Worm (Caenorhabditis elegans) whole organism, L4 larva: Measurements from ENCODE around the gene timp-1.

ENCODE experiments used
- D1046.2 ChIP-seq: fragments of 200-800 bp; sonication (Bioruptor generic); IDR thresholded peaks from 2 replicates; pipeline ENCODE4 v1.3.6; 2022; ENCODE audit warnings: missing genetic modification characterization, missing compliant biosample characterization
- F26F4.8 ChIP-seq: fragments of 200-800 bp; sonication (Bioruptor generic); conservative IDR thresholded peaks from 2 replicates; pipeline ENCODE4 v1.3.6; 2022; ENCODE audit warnings: missing genetic modification characterization, missing compliant biosample characterization
- T20F7.1 ChIP-seq: fragments of 200-800 bp; sonication (Bioruptor generic); optimal IDR thresholded peaks from 2 replicates; lab custom pipeline; 2018; ENCODE audit warnings: mild to moderate bottlenecking, missing genetic modification characterization, missing compliant biosample characterization
- Y105C5A.15 ChIP-seq: fragments of 200-800 bp; sonication (Bioruptor generic); IDR thresholded peaks from 2 replicates; pipeline ENCODE4 v1.3.6; 2022; ENCODE audit warnings: missing genetic modification characterization, missing compliant biosample characterization
- Y48G9A.11 ChIP-seq: fragments of 200-800 bp; sonication (Bioruptor generic); IDR thresholded peaks from 2 replicates; pipeline ENCODE4 v1.3.6; 2022; ENCODE audit warnings: missing genetic modification reagents, missing genetic modification characterization, missing compliant biosample characterization
- Y5F2A.4 ChIP-seq: fragments of 200-800 bp; sonication (Bioruptor generic); optimal IDR thresholded peaks from 2 replicates; lab custom pipeline; 2018; ENCODE audit warnings: mild to moderate bottlenecking, missing genetic modification characterization, missing compliant biosample characterization
- Y75B8A.6 ChIP-seq: fragments of 200-800 bp; sonication (Bioruptor generic); IDR thresholded peaks from 2 replicates; pipeline ENCODE4 v1.3.6; 2022; ENCODE audit warnings: missing genetic modification reagents, missing genetic modification characterization, missing compliant biosample characterization
- ceh-20 ChIP-seq: fragments of 200-800 bp; sonication (Bioruptor generic); IDR thresholded peaks from 2 replicates; pipeline ENCODE4 v1.3.6; 2022; ENCODE audit warnings: missing genetic modification reagents, missing genetic modification characterization, missing compliant biosample characterization
- ceh-44 ChIP-seq: fragments of 200-800 bp; sonication (Bioruptor generic); IDR thresholded peaks from 2 replicates; pipeline ENCODE4 v1.3.6; 2022; ENCODE audit warnings: missing genetic modification reagents, missing genetic modification characterization, missing compliant biosample characterization
- ceh-62 ChIP-seq: sonication (generic microtip); optimal IDR thresholded peaks from 2 replicates; lab custom pipeline; 2017; ENCODE audit warnings: missing biosample characterization, missing genetic modification characterization
- cey-2 ChIP-seq: sonication (generic microtip); optimal IDR thresholded peaks from 3 replicates; lab custom pipeline; 2017; ENCODE audit warnings: missing genetic modification characterization, mild to moderate bottlenecking, missing compliant biosample characterization, antibody characterized with exemption, borderline replicate concordance; ENCODE audit not compliant: insufficient read depth
- daf-16 ChIP-seq, 3 experiments: sonication (generic microtip); optimal IDR thresholded peaks; 2 replicates each; lab custom pipeline; 2016 to 2017; ENCODE audit warnings: missing genetic modification characterization in 3 of 3, missing genetic modification reagents in 3 of 3, mild to moderate bottlenecking in 2 of 3, missing compliant biosample characterization in 2 of 3, missing biosample characterization in 1 of 3, moderate library complexity in 1 of 3
- dpl-1 ChIP-seq: fragments of 150-350 bp; optimal IDR thresholded peaks from 2 replicates; lab custom pipeline; 2014; ENCODE audit warnings: missing biosample characterization, missing genetic modification reagents, missing genetic modification characterization
- egl-27 ChIP-seq: sonication (generic microtip); optimal IDR thresholded peaks from 3 replicates; lab custom pipeline; 2017; ENCODE audit warnings: missing biosample characterization, missing genetic modification reagents, missing genetic modification characterization
- hmg-1.1 ChIP-seq: fragments of 200-800 bp; sonication (Bioruptor generic); IDR thresholded peaks from 2 replicates; pipeline ENCODE4 v1.3.6; 2022; ENCODE audit warnings: missing genetic modification reagents, missing genetic modification characterization, missing compliant biosample characterization
- lin-1 ChIP-seq: fragments of 200-800 bp; sonication (Bioruptor generic); IDR thresholded peaks from 2 replicates; pipeline ENCODE4 v1.3.6; 2022; ENCODE audit warnings: missing genetic modification reagents, missing genetic modification characterization, missing compliant biosample characterization
- lsy-2 ChIP-seq, 2 experiments: fragments of 150-350 bp in 1 of 2; sonication (generic microtip) in 1 of 2; optimal IDR thresholded peaks; 2 replicates each; lab custom pipeline; 2014 to 2017; ENCODE audit warnings: missing biosample characterization in 2 of 2, missing genetic modification characterization in 2 of 2
- madf-5 ChIP-seq, 2 experiments: fragments of 200-800 bp; sonication (Bioruptor generic); IDR thresholded peaks; 2 replicates each; pipeline ENCODE4 v1.3.6; 2022; ENCODE audit warnings: missing compliant biosample characterization in 2 of 2, missing genetic modification characterization in 2 of 2
- mdt-29 ChIP-seq: fragments of 200-800 bp; sonication (Bioruptor generic); IDR thresholded peaks from 2 replicates; pipeline ENCODE4 v1.3.6; 2022; ENCODE audit warnings: missing genetic modification reagents, missing genetic modification characterization, missing compliant biosample characterization
- mes-2 ChIP-seq: sonication (generic microtip); optimal IDR thresholded peaks from 2 replicates; lab custom pipeline; 2016; ENCODE audit warnings: missing genotype, mild to moderate bottlenecking, missing genetic modification characterization, missing compliant biosample characterization; ENCODE audit not compliant: poor library complexity, severe bottlenecking
- mxl-3 ChIP-seq: fragments of 200-800 bp; sonication (Bioruptor generic); optimal IDR thresholded peaks from 2 replicates; lab custom pipeline; 2018; ENCODE audit warnings: mild to moderate bottlenecking, missing genetic modification characterization, missing compliant biosample characterization
- nhr-28 ChIP-seq: fragments of 150-350 bp; optimal IDR thresholded peaks from 2 replicates; lab custom pipeline; 2014; ENCODE audit warnings: missing biosample characterization, missing genetic modification characterization
- nhr-48 ChIP-seq: sonication (generic microtip); optimal IDR thresholded peaks from 2 replicates; lab custom pipeline; 2016; ENCODE audit warnings: mild to moderate bottlenecking, missing genetic modification characterization, missing compliant biosample characterization
- pqm-1 ChIP-seq: sonication (generic microtip); optimal IDR thresholded peaks from 2 replicates; lab custom pipeline; 2017; ENCODE audit warnings: missing biosample characterization, missing genetic modification characterization
- skn-1 ChIP-seq: fragments of 150-350 bp; optimal IDR thresholded peaks from 2 replicates; lab custom pipeline; 2014; ENCODE audit warnings: missing biosample characterization, missing genetic modification characterization
- snpc-1.2 ChIP-seq: fragments of 200-800 bp; sonication (Bioruptor generic); IDR thresholded peaks from 2 replicates; pipeline ENCODE4 v1.3.6; 2022; ENCODE audit warnings: missing genetic modification reagents, missing genetic modification characterization, missing compliant biosample characterization
- spr-1 ChIP-seq: sonication (generic microtip); optimal IDR thresholded peaks from 2 replicates; lab custom pipeline; 2016; ENCODE audit warnings: mild to moderate bottlenecking, missing genetic modification characterization, missing compliant biosample characterization
- tra-1 ChIP-seq: fragments of 200-800 bp; sonication (Bioruptor generic); IDR thresholded peaks from 2 replicates; pipeline ENCODE4 v1.3.6; 2022; ENCODE audit warnings: missing genetic modification reagents, missing genetic modification characterization, missing compliant biosample characterization
- unc-62 ChIP-seq, 3 experiments: fragments of 150-350 bp in 1 of 3; sonication (generic microtip); optimal IDR thresholded peaks in 2 of 3; peaks in 1 of 3; 1 replicate in 1 of 3; 2 replicates in 2 of 3; lab custom pipeline; 2014 to 2017; ENCODE audit warnings: missing biosample characterization in 3 of 3, missing genetic modification characterization in 3 of 3, missing genetic modification reagents in 3 of 3, missing genotype in 1 of 3
- vab-7 ChIP-seq: fragments of 200-800 bp; sonication (Bioruptor generic); IDR thresholded peaks from 2 replicates; pipeline ENCODE4 v1.3.6; 2022; ENCODE audit warnings: missing genetic modification reagents, missing genetic modification characterization, missing compliant biosample characterization
- zag-1 ChIP-seq: fragments of 150-350 bp; optimal IDR thresholded peaks from 2 replicates; lab custom pipeline; 2014; ENCODE audit warnings: missing biosample characterization, missing genetic modification characterization
- zfp-2 ChIP-seq: sonication (generic microtip); optimal IDR thresholded peaks from 2 replicates; lab custom pipeline; 2016; ENCODE audit warnings: mild to moderate bottlenecking, missing genetic modification characterization, missing compliant biosample characterization
- ztf-11 ChIP-seq: fragments of 150-350 bp; optimal IDR thresholded peaks from 2 replicates; lab custom pipeline; 2014; ENCODE audit warnings: missing biosample characterization, missing genetic modification characterization

The timp-1 gene

ce11 chrV:8217661-8218265, 10.7 kb downstream of the timp-1 start, which contains the start of gene K07C11.8 (continued):
- TF ChIP-seq ztf-11 (tag; lab: Kevin White, UChicago), result no peak
- no peak for TF ChIP-seq egl-27 (tag; lab: Kevin White, UChicago)
- no peak for TF ChIP-seq daf-16 (GFP tag; optimal IDR thresholded peaks at IDR 0.05; lab: Kevin White, UChicago)
- TF ChIP-seq daf-16 (tag; optimal IDR thresholded peaks at IDR 0.05; lab: Kevin White, UChicago), result peak; percentile 10
- peak; percentile 32; the same call in 1 of the 2 replicates for TF ChIP-seq tra-1 (GFP tag; lab: Robert Waterston, UW)
- TF ChIP-seq lsy-2 (tag; optimal IDR thresholded peaks at IDR 0.05; lab: Kevin White, UChicago), result no peak
- no peak for TF ChIP-seq ceh-20
- peak; percentile 23; the same call in 1 of the 2 replicates for TF ChIP-seq mdt-29 (GFP tag; lab: Robert Waterston, UW)
- no peak for TF ChIP-seq snpc-1.2 (GFP tag; lab: Robert Waterston, UW)
- TF ChIP-seq cey-2 (tag; lab: Kevin White, UChicago), result no peak
- TF ChIP-seq D1046.2 (GFP tag; lab: Robert Waterston, UW), result no peak
- TF ChIP-seq zfp-2 (tag; lab: Kevin White, UChicago), result no peak
- TF ChIP-seq ceh-44 (GFP tag; lab: Robert Waterston, UW), result no peak
- peak; percentile 34 for TF ChIP-seq mxl-3
- no peak for TF ChIP-seq vab-7
- no peak for TF ChIP-seq Y48G9A.11
- TF ChIP-seq F26F4.8 (GFP tag; lab: Robert Waterston, UW), result no peak
- no peak for TF ChIP-seq pqm-1 (tag; lab: Kevin White, UChicago)
- TF ChIP-seq unc-62 (GFP tag; optimal IDR thresholded peaks at IDR 0.05 in 1 of 2; lab: Kevin White, UChicago), result peak in 1 of 2 experiments; percentile 69
- no peak for TF ChIP-seq unc-62 (tag; optimal IDR thresholded peaks at IDR 0.05; lab: Kevin White, UChicago)
- TF ChIP-seq nhr-28 (tag; lab: Kevin White, UChicago), result peak; percentile 50

DNA sequence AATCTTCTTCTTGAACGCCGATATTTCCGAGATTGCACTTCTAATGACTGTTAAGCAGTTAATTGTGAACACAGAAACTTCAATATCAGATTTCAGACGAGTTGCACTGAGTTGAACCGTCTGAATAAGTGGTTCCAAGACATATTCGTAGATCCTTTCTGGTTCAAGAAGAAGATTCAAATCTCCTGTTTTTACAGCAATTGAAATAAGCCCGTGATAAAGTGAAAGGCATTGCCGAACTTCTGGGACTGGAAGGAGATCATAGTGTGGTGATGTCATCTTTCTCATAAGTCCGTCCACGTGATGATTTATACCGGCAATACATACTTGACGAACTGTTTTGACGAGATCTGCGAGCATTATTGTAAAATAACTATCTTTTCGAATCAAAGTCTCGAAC, 12.5 kb downstream of the timp-1 start:
- TF ChIP-seq unc-62 (GFP tag; optimal IDR thresholded peaks at IDR 0.05 in 1 of 2; lab: Kevin White, UChicago) (peak in 1 of 2 experiments; percentile 96), unc-62 (tag; optimal IDR thresholded peaks at IDR 0.05; lab: Kevin White, UChicago) (no peak), F26F4.8 (GFP tag; lab: Robert Waterston, UW) (no peak), cey-2 (tag; lab: Kevin White, UChicago) (no peak), snpc-1.2 (GFP tag; lab: Robert Waterston, UW) (no peak), lin-1 (GFP tag; lab: Robert Waterston, UW) (no peak), Y48G9A.11 (no peak), hmg-1.1 (GFP tag; lab: Robert Waterston, UW) (no peak), spr-1 (tag; lab: Kevin White, UChicago) (no peak)

DNA sequence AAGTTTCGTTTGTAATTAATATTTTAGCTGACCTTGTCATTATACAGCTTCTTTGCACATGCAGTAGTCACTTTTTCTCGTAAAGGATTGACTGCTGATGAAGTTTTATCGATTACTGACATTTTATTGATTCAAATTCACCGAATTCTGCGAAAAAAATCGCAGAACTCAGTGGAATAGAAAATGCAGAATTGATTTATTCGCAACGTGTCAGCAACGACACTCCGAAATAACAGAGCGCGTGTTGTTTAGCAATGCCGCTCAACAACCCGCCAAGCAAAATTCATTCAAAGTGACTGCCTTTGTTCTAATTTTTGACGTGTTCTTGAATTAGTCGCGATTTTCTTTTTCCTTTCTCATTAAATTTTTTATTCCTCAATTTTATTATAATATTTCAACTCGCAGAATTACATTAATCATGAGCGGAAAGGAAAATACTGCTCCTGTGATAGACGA, 14.1 kb downstream of the timp-1 start, which contains the start of the genes cogc-6 and air-1:
Gene cogc-6 (minus strand): TSS at position 234 of the 456 bp plus-strand sequence.
Gene air-1 (plus strand): TSS at position 406 of the 456 bp plus-strand sequence.
- peak in 1 of 2 experiments; percentile 29 for TF ChIP-seq lsy-2 (tag; optimal IDR thresholded peaks at IDR 0.05; lab: Kevin White, UChicago)
- TF ChIP-seq Y5F2A.4, result no peak
- TF ChIP-seq mes-2 (tag; lab: Kevin White, UChicago), result peak; percentile 47
- TF ChIP-seq T20F7.1, result peak; percentile 94
- no peak for TF ChIP-seq Y105C5A.15
- no peak for TF ChIP-seq madf-5 (GFP tag; IDR thresholded peaks at IDR 0.05; lab: Robert Waterston, UW)
- peak; percentile 57 for TF ChIP-seq dpl-1
- TF ChIP-seq ceh-62 (tag; lab: Kevin White, UChicago), result no peak
- TF ChIP-seq skn-1 (tag; lab: Kevin White, UChicago), result no peak
- no peak for TF ChIP-seq daf-16 (GFP tag; optimal IDR thresholded peaks at IDR 0.05; lab: Kevin White, UChicago)
- TF ChIP-seq daf-16 (tag; optimal IDR thresholded peaks at IDR 0.05; lab: Kevin White, UChicago), result peak; percentile 3
- TF ChIP-seq nhr-48 (tag; lab: Kevin White, UChicago), result no peak
- TF ChIP-seq zag-1 (tag; lab: Kevin White, UChicago), result no peak
- no peak for TF ChIP-seq Y75B8A.6 (GFP tag; lab: Robert Waterston, UW)
- peak; percentile 86 for TF ChIP-seq Y48G9A.11
